Fruit fly (Drosophila melanogaster) whole organism, embryonic: Measurements from ENCODE around the gene asun.
A peak's percentile ranks its signal among the peaks of the same experiment; 100 is the strongest.

Experiments
- Asciz ChIP-seq: fragments of 200-800 bp; sonication (Bioruptor generic); optimal IDR thresholded peaks from 2 replicates; lab custom pipeline; 2017; ENCODE audit warnings: missing biosample characterization, mild to moderate bottlenecking, missing genetic modification characterization, missing genetic modification reagents
- BtbVII ChIP-seq: fragments of 200-800 bp; sonication (Bioruptor generic); optimal IDR thresholded peaks from 3 replicates; lab custom pipeline; 2017; ENCODE audit warnings: missing biosample characterization, mild to moderate bottlenecking, missing genetic modification characterization
- CG10209 ChIP-seq: fragments of 200-800 bp; sonication (Bioruptor generic); optimal IDR thresholded peaks from 3 replicates; lab custom pipeline; 2017; ENCODE audit warnings: missing biosample characterization, mild to moderate bottlenecking, missing genetic modification characterization, missing genetic modification reagents
- CG10431 ChIP-seq: fragments of 200-800 bp; sonication (Bioruptor generic); optimal IDR thresholded peaks from 3 replicates; lab custom pipeline; 2018; ENCODE audit warnings: missing biosample characterization, mild to moderate bottlenecking, missing genetic modification characterization
- CG10979 ChIP-seq: fragments of 200-800 bp; sonication (Bioruptor generic); optimal IDR thresholded peaks from 2 replicates; lab custom pipeline; 2018; ENCODE audit warnings: missing biosample characterization, mild to moderate bottlenecking, missing genetic modification characterization, moderate library complexity
- CG12104 ChIP-seq: fragments of 200-800 bp; sonication (Bioruptor generic); optimal IDR thresholded peaks from 3 replicates; lab custom pipeline; 2016; ENCODE audit warnings: missing biosample characterization, missing genetic modification characterization
- CG12155 ChIP-seq: fragments of 200-800 bp; sonication (Bioruptor generic); optimal IDR thresholded peaks from 3 replicates; lab custom pipeline; 2016; ENCODE audit warnings: missing biosample characterization, missing genetic modification characterization
- CG12299 ChIP-seq: fragments of 200-800 bp; sonication (Bioruptor generic); optimal IDR thresholded peaks from 2 replicates; lab custom pipeline; 2018; ENCODE audit warnings: missing biosample characterization, mild to moderate bottlenecking, missing genetic modification characterization
- CG17186 ChIP-seq: fragments of 200-800 bp; sonication (Bioruptor generic); optimal IDR thresholded peaks from 3 replicates; lab custom pipeline; 2017; ENCODE audit warnings: missing biosample characterization, missing genetic modification reagents, missing genetic modification characterization
- CG17802 ChIP-seq: fragments of 200-800 bp; sonication (Bioruptor generic); optimal IDR thresholded peaks from 2 replicates; lab custom pipeline; 2018; ENCODE audit warnings: missing biosample characterization, mild to moderate bottlenecking, missing genetic modification characterization, moderate library complexity
- CG2120 ChIP-seq: fragments of 200-800 bp; sonication (Bioruptor generic); optimal IDR thresholded peaks from 3 replicates; lab custom pipeline; 2016; ENCODE audit warnings: missing biosample characterization, missing genetic modification characterization
- CG2199 ChIP-seq: fragments of 200-800 bp; sonication (Bioruptor generic); IDR thresholded peaks from 3 replicates; pipeline ENCODE4 v1.3.6; 2022; ENCODE audit warnings: missing biosample characterization, missing genetic modification characterization
- CG2889 ChIP-seq: fragments of 200-800 bp; sonication (Bioruptor generic); IDR thresholded peaks from 3 replicates; pipeline ENCODE4 v1.3.6; 2022; ENCODE audit warnings: missing biosample characterization, missing genetic modification characterization
- CG3065 ChIP-seq: fragments of 200-800 bp; sonication (Bioruptor generic); optimal IDR thresholded peaks from 2 replicates; lab custom pipeline; 2016; ENCODE audit warnings: missing biosample characterization, missing genetic modification characterization
- CG31441 ChIP-seq: fragments of 200-800 bp; sonication (Bioruptor generic); IDR thresholded peaks from 2 replicates; pipeline ENCODE4 v1.3.6; 2022; ENCODE audit warnings: missing biosample characterization, missing genetic modification characterization
- CG32767 ChIP-seq: fragments of 200-800 bp; sonication (Bioruptor generic); IDR thresholded peaks from 2 replicates; pipeline ENCODE4 v1.3.6; 2022; ENCODE audit warnings: missing biosample characterization, missing genetic modification characterization
- CG33557 ChIP-seq: fragments of 200-800 bp; sonication (Bioruptor generic); optimal IDR thresholded peaks from 2 replicates; lab custom pipeline; 2019; ENCODE audit warnings: missing biosample characterization, mild to moderate bottlenecking, missing genetic modification characterization, moderate library complexity
- CG34376 ChIP-seq: fragments of 200-800 bp; sonication (Bioruptor generic); optimal IDR thresholded peaks from 2 replicates; lab custom pipeline; 2018; ENCODE audit warnings: missing biosample characterization, mild to moderate bottlenecking, missing genetic modification characterization
- CG34422 ChIP-seq: fragments of 200-800 bp; sonication (Bioruptor generic); IDR thresholded peaks from 3 replicates; pipeline ENCODE4 v1.3.6; 2022; ENCODE audit warnings: missing biosample characterization, missing genetic modification characterization
- CG3838 ChIP-seq: fragments of 200-800 bp; sonication (Bioruptor generic); optimal IDR thresholded peaks from 3 replicates; lab custom pipeline; 2016; ENCODE audit warnings: missing biosample characterization, missing genetic modification characterization
- CG3847 ChIP-seq: fragments of 200-800 bp; sonication (Bioruptor generic); IDR thresholded peaks from 2 replicates; pipeline ENCODE4 v1.3.6; 2022; ENCODE audit warnings: missing biosample characterization, missing genetic modification characterization
- CG5245 ChIP-seq: fragments of 200-800 bp; sonication (Bioruptor generic); optimal IDR thresholded peaks from 3 replicates; lab custom pipeline; 2016; ENCODE audit warnings: missing biosample characterization, missing genetic modification characterization
- CG8290 ChIP-seq, 3 experiments: fragments of 200-800 bp; sonication (Bioruptor generic); optimal IDR thresholded peaks; 2 replicates each; lab custom pipeline; 2016 to 2019; ENCODE audit warnings: missing biosample characterization in 3 of 3, missing genetic modification characterization in 3 of 3, mild to moderate bottlenecking in 2 of 3, moderate library complexity in 1 of 3
- CHES-1-like ChIP-seq: fragments of 200-800 bp; sonication (Bioruptor generic); optimal IDR thresholded peaks from 2 replicates; lab custom pipeline; 2016; ENCODE audit warnings: missing biosample characterization, missing genetic modification characterization
- D19B ChIP-seq: fragments of 200-800 bp; sonication (Bioruptor generic); optimal IDR thresholded peaks from 2 replicates; lab custom pipeline; 2017; ENCODE audit warnings: missing biosample characterization, mild to moderate bottlenecking, missing genetic modification characterization
- Dad ChIP-seq: fragments of 200-800 bp; sonication (Bioruptor generic); optimal IDR thresholded peaks from 3 replicates; lab custom pipeline; 2016; ENCODE audit warnings: missing biosample characterization, missing genetic modification characterization
- E2f2 ChIP-seq: fragments of 200-800 bp; sonication (Bioruptor generic); IDR thresholded peaks from 2 replicates; pipeline ENCODE4 v1.3.6; 2022; ENCODE audit warnings: missing biosample characterization, missing genetic modification characterization
- HLHmδ ChIP-seq: fragments of 200-800 bp; sonication (Bioruptor generic); optimal IDR thresholded peaks from 2 replicates; lab custom pipeline; 2018; ENCODE audit warnings: missing biosample characterization, mild to moderate bottlenecking, missing genetic modification characterization, moderate library complexity
- Hmr ChIP-seq: fragments of 200-800 bp; sonication (Bioruptor generic); optimal IDR thresholded peaks from 3 replicates; lab custom pipeline; 2017; ENCODE audit warnings: mild to moderate bottlenecking, missing biosample characterization, missing genetic modification reagents, missing genetic modification characterization
- Lim3 ChIP-seq: fragments of 200-800 bp; sonication (Bioruptor generic); IDR thresholded peaks from 2 replicates; pipeline ENCODE4 v1.3.6; 2022; ENCODE audit warnings: missing biosample characterization, missing genetic modification characterization
- NFAT ChIP-seq: fragments of 200-800 bp; sonication (Bioruptor generic); IDR thresholded peaks from 2 replicates; pipeline ENCODE4 v1.3.6; 2022; ENCODE audit warnings: missing biosample characterization, missing genetic modification characterization
- Neu2 ChIP-seq: fragments of 200-800 bp; sonication (Bioruptor generic); optimal IDR thresholded peaks from 3 replicates; lab custom pipeline; 2016; ENCODE audit warnings: missing biosample characterization, missing genetic modification characterization, borderline replicate concordance
- Nf-YC ChIP-seq: fragments of 200-800 bp; optimal IDR thresholded peaks from 3 replicates; lab custom pipeline; 2019; ENCODE audit warnings: missing biosample characterization, mild to moderate bottlenecking, missing genetic modification characterization, moderate library complexity
- Rfx ChIP-seq: fragments of 200-800 bp; sonication (Bioruptor generic); IDR thresholded peaks from 2 replicates; pipeline ENCODE4 v1.3.6; 2022; ENCODE audit warnings: missing biosample characterization, missing genetic modification characterization
- Ssrp ChIP-seq: fragments of 200-800 bp; sonication (Bioruptor generic); optimal IDR thresholded peaks from 2 replicates; lab custom pipeline; 2018; ENCODE audit warnings: missing biosample characterization, mild to moderate bottlenecking, missing genetic modification characterization, moderate library complexity
- ac ChIP-seq: fragments of 200-800 bp; sonication (Bioruptor generic); optimal IDR thresholded peaks from 3 replicates; lab custom pipeline; 2017; ENCODE audit warnings: missing biosample characterization, mild to moderate bottlenecking, missing genetic modification characterization
- chif ChIP-seq, 2 experiments: fragments of 200-800 bp; sonication (Bioruptor generic); optimal IDR thresholded peaks; 3 replicates each; lab custom pipeline; 2016; ENCODE audit warnings: missing biosample characterization in 2 of 2, missing genetic modification characterization in 2 of 2
- corto ChIP-seq: fragments of 200-800 bp; sonication (Bioruptor generic); optimal IDR thresholded peaks from 2 replicates; lab custom pipeline; 2016; ENCODE audit warnings: missing biosample characterization, mild to moderate bottlenecking, missing genetic modification characterization, moderate library complexity
- crol ChIP-seq: fragments of 200-800 bp; sonication (Bioruptor generic); IDR thresholded peaks from 2 replicates; pipeline ENCODE4 v1.3.6; 2022; ENCODE audit warnings: missing biosample characterization, missing genetic modification characterization
- crp ChIP-seq, 2 experiments: fragments of 200-800 bp; sonication (Bioruptor generic); optimal IDR thresholded peaks; 2 replicates in 1 of 2; 3 replicates in 1 of 2; lab custom pipeline; 2017; ENCODE audit warnings: missing biosample characterization in 2 of 2, missing genetic modification characterization in 2 of 2, mild to moderate bottlenecking in 1 of 2, moderate library complexity in 1 of 2
- disco-r ChIP-seq: fragments of 200-800 bp; sonication (Bioruptor generic); optimal IDR thresholded peaks from 2 replicates; lab custom pipeline; 2016; ENCODE audit warnings: missing biosample characterization, missing genetic modification characterization
- fd96Cb ChIP-seq: fragments of 200-800 bp; sonication (Bioruptor generic); optimal IDR thresholded peaks from 2 replicates; lab custom pipeline; 2018; ENCODE audit warnings: missing biosample characterization, mild to moderate bottlenecking, missing genetic modification characterization, moderate library complexity
- her ChIP-seq: fragments of 200-800 bp; sonication (Bioruptor generic); optimal IDR thresholded peaks from 2 replicates; lab custom pipeline; 2016; ENCODE audit warnings: missing biosample characterization, missing genetic modification characterization
- lab ChIP-seq: fragments of 200-800 bp; sonication (Bioruptor generic); optimal IDR thresholded peaks from 3 replicates; lab custom pipeline; 2017; ENCODE audit warnings: missing biosample characterization, missing genetic modification characterization, mild to moderate bottlenecking, moderate library complexity, missing genetic modification reagents
- lbe ChIP-seq: fragments of 200-800 bp; sonication (Bioruptor generic); optimal IDR thresholded peaks from 2 replicates; lab custom pipeline; 2016; ENCODE audit warnings: missing biosample characterization, mild to moderate bottlenecking, missing genetic modification characterization
- tup ChIP-seq: fragments of 200-800 bp; sonication (Bioruptor generic); optimal IDR thresholded peaks from 2 replicates; lab custom pipeline; 2016; ENCODE audit warnings: missing biosample characterization, mild to moderate bottlenecking, missing genetic modification characterization, moderate library complexity
- twi ChIP-seq: fragments of 200-800 bp; optimal IDR thresholded peaks from 2 replicates; lab custom pipeline; 2019; ENCODE audit warnings: missing biosample characterization, mild to moderate bottlenecking, missing genetic modification characterization, moderate library complexity
- zen ChIP-seq: fragments of 200-800 bp; sonication (Bioruptor generic); optimal IDR thresholded peaks from 3 replicates; lab custom pipeline; 2018; ENCODE audit warnings: missing biosample characterization, mild to moderate bottlenecking, missing genetic modification characterization, moderate library complexity

The asun gene

DNA sequence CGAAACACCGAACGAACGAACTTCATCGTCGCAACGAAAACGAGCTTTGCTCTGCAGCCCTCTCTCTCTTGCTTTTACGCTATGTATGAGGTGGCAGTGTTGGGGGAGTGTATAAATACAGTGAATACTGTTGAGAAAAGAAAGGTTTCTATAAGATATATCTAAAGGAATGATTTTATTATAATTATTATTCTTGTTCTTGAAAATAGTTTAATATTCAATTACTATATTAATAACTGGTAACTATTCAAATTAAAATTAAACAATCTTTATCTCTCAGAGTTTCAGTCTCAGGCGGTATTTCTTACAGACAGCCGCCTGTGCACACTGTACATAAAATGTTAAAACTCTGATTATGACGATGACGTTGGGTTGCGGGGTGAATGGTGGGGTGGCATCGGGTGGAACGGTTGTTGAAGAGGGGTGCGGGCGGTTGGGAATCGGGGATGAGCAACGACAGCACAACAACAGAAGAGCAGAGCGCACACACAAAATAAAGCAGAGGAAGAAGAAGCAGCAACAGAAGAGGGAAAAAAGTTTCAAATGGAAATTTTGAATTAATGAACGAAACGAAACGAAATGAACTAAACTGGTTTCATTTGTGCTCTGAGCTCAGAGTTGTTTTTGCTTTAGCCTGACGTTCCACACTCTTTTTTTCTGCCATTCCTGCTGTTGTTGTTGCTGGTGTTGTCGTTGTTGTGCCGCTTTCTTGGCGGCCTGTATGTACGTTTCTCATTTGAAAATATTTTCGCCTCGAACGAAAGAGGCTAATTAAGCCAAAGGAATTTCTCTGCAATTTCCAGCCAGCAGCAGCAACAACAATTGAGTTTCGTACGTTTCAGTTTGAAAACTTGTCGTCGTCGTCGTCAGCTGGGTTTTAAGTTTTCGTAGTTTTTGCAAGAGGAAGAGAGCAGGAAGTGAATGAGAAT is 27.1 kb upstream of the asun start (continued):
- TF ChIP-seq CG10979 (tag; lab: Kevin White, UChicago) = peak; percentile 98
- TF ChIP-seq Asciz (GFP tag; lab: Kevin White, UChicago) = peak; percentile 96
- no peak for TF ChIP-seq crol (GFP tag; lab: Robert Waterston, UW)
- TF ChIP-seq CG3065 (GFP tag; lab: Kevin White, UChicago) = peak; percentile 92
- TF ChIP-seq zen (tag; lab: Kevin White, UChicago) = peak; percentile 95
- no peak for TF ChIP-seq Neu2
- peak; percentile 66 for TF ChIP-seq CG17186
- TF ChIP-seq CG12155 (GFP tag; lab: Kevin White, UChicago) = peak; percentile 95
- TF ChIP-seq Lim3 (GFP tag; lab: Robert Waterston, UW) = no peak
- TF ChIP-seq Rfx = no peak
- peak; percentile 97 for TF ChIP-seq CG33557 (GFP tag; lab: Kevin White, UChicago)
- peak; percentile 92 for TF ChIP-seq CG34376 (GFP tag; lab: Kevin White, UChicago)
- peak; percentile 65 for TF ChIP-seq HLHmδ
- peak; percentile 87 for TF ChIP-seq tup
- TF ChIP-seq CG10431 (GFP tag; lab: Kevin White, UChicago) = peak; percentile 94
- peak; percentile 95 for TF ChIP-seq lbe (GFP tag; lab: Kevin White, UChicago)
- peak in 1 of 2 experiments; percentile 65 for TF ChIP-seq crp (GFP tag; optimal IDR thresholded peaks at IDR 0.05; lab: Kevin White, UChicago)
- peak; percentile 94 for TF ChIP-seq twi (tag; lab: Kevin White, UChicago)
- TF ChIP-seq lab = peak; percentile 99
- peak; percentile 87 for TF ChIP-seq CG17802 (tag; lab: Kevin White, UChicago)
- peak; percentile 58 for TF ChIP-seq ac (GFP tag; lab: Kevin White, UChicago)
- no peak for TF ChIP-seq NFAT
- no peak for TF ChIP-seq CG32767 (GFP tag; lab: Robert Waterston, UW)
- peak; percentile 77 for TF ChIP-seq Dad (GFP tag; lab: Kevin White, UChicago)
- peak; percentile 98 for TF ChIP-seq Hmr (GFP tag; lab: Kevin White, UChicago)
- TF ChIP-seq her (GFP tag; lab: Kevin White, UChicago) = peak; percentile 57
- no peak for TF ChIP-seq CG2889 (GFP tag; lab: Robert Waterston, UW)
- TF ChIP-seq CG3838 (GFP tag; lab: Kevin White, UChicago) = peak; percentile 80
- TF ChIP-seq Ssrp (tag; lab: Kevin White, UChicago) = peak; percentile 98
- TF ChIP-seq CG8290 (GFP tag; optimal IDR thresholded peaks at IDR 0.05; lab: Kevin White, UChicago) = peak; percentile 82
- peak; percentile 40 to 91 for TF ChIP-seq CG8290 (tag; optimal IDR thresholded peaks at IDR 0.05; lab: Kevin White, UChicago)
- TF ChIP-seq fd96Cb (tag; lab: Kevin White, UChicago) = peak; percentile 98
- peak; percentile 62 to 81 for TF ChIP-seq chif (GFP tag; optimal IDR thresholded peaks at IDR 0.05; lab: Kevin White, UChicago)
- peak; percentile 95 for TF ChIP-seq CG5245 (GFP tag; lab: Kevin White, UChicago)
- peak; percentile 92 for TF ChIP-seq D19B (GFP tag; lab: Kevin White, UChicago)
- TF ChIP-seq CHES-1-like = peak; percentile 82
- TF ChIP-seq CG31441 = no peak
- TF ChIP-seq disco-r (GFP tag; lab: Kevin White, UChicago) = no peak
- TF ChIP-seq CG3847 (GFP tag; lab: Robert Waterston, UW) = no peak
- peak; percentile 92 for TF ChIP-seq Nf-YC (tag; lab: Kevin White, UChicago)
- TF ChIP-seq CG12299 = peak; percentile 98
- peak; percentile 97 for TF ChIP-seq CG10209 (GFP tag; lab: Kevin White, UChicago)
- TF ChIP-seq corto = peak; percentile 96
- peak; percentile 98 for TF ChIP-seq BtbVII (GFP tag; lab: Kevin White, UChicago)
- no peak for TF ChIP-seq CG2199 (GFP tag; lab: Robert Waterston, UW)
- TF ChIP-seq CG34422 (GFP tag; lab: Robert Waterston, UW) = no peak
- peak; percentile 94 for TF ChIP-seq CG2120
- no peak for TF ChIP-seq E2f2
- peak; percentile 97 for TF ChIP-seq CG12104 (GFP tag; lab: Kevin White, UChicago)
